Fruit fly (Drosophila melanogaster): ENCODE measurements around the gene Gr89a.

DNA sequence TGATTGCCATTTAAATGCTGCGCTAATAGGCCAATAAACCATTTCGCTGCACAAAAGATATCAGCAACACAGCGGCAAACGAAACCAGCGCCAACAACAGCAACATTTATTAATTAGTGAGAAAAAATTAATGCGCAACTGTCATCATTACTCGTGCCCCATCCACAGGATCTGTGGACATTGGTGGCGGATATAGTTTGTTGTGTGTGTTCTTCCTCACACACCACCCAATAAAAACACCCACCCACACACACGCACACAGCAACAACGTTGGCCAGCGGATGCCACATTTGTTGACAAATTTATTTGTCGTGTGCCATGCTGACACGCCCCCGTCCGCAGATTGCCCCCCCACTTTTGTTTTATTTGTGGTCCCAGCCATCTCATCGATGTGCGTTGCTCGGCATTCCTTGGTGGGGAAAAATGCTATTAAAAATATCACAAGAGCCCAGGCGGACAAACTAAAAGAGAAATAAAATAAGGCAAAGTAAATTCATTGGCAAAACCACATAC lies 19.4 kb upstream of the Gr89a start:
- TF ChIP-seq brk (GFP tag; optimal IDR thresholded peaks at IDR 0.05) (no peak), Vsx2 (GFP tag; optimal IDR thresholded peaks at IDR 0.05; ENCODE audit: partially characterized antibody) (no peak), sv (GFP tag; optimal IDR thresholded peaks at IDR 0.05) (no peak), h (GFP tag; optimal IDR thresholded peaks at IDR 0.05) (no peak), rgr (GFP tag; optimal IDR thresholded peaks at IDR 0.05) (no peak), Abd-B (GFP tag; optimal IDR thresholded peaks at IDR 0.05) (no peak), Mio (GFP tag; optimal IDR thresholded peaks at IDR 0.05) (no peak), dmrt93B (GFP tag; optimal IDR thresholded peaks at IDR 0.05) (no peak), ey (GFP tag; optimal IDR thresholded peaks at IDR 0.05) (no peak), pan (optimal IDR thresholded peaks at IDR 0.05) (no peak), Dfd (GFP tag; optimal IDR thresholded peaks at IDR 0.05) (no peak), psq (GFP tag; optimal IDR thresholded peaks at IDR 0.05) (no peak), CG32264 (GFP tag; optimal IDR thresholded peaks at IDR 0.05) (no peak), Hr78 (GFP tag; optimal IDR thresholded peaks at IDR 0.05) (no peak)

Data from whole organism, wandering third instar larva.